Fruit fly (Drosophila melanogaster): ENCODE measurements around the gene Ubc2.
A peak's percentile ranks its signal among the peaks of the same experiment; 100 is the strongest.

The Ubc2 gene

DNA sequence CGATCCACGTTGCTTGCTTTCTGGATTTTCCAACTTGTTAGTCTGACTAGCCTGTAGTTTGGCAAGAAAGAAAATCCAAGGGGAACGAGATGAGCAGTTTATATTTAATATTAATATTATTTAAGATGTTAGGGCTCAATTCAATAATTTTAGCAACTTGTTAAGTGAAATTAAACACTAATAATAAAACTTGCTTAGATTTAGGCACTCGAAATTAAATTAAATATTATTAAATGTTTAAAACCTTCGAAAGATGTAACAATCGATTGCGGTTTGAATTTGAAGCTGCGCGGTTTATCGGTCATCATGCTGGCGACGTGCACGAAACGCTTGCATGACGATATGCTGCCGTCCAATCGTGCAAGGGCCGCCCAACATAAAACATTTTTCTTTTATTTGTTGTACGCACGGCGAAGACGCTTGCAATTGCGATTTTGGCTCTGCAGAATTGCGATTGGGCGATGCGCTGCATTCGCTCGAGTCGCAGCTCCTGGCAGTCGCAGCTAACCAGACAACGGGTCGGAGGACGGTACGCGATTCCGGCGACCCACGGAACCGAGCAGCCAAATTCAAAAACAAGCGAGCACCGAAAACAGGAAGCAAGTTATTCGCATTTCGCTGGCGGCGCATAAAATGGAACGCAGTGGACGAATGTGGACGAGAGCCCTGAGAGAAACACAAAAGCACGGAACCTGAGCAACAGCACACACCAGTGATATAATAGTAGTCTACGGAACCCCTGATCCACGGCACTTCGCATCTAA is 30.6 kb downstream of the Ubc2 start, which contains the start of the genes Vha16-5 and CG12299 (continued):
- peak; percentile 87 for TF ChIP-seq her (GFP tag; optimal IDR thresholded peaks at IDR 0.05)
- TF ChIP-seq chif (GFP tag; optimal IDR thresholded peaks at IDR 0.05) = peak; percentile 80 to 85
- no peak for TF ChIP-seq CG6654 (GFP tag; optimal IDR thresholded peaks at IDR 0.05)
- TF ChIP-seq C15 (GFP tag; IDR thresholded peaks at IDR 0.05) = 0 out of 3 replicates have a peak, but pooled peaks have one; percentile 29
- peak; percentile 63 for TF ChIP-seq fd96Cb (tag; optimal IDR thresholded peaks at IDR 0.05)
- peak; percentile 87 for TF ChIP-seq CHES-1-like (GFP tag; optimal IDR thresholded peaks at IDR 0.05)
- peak; percentile 75 for TF ChIP-seq cas (GFP tag; IDR thresholded peaks at IDR 0.05)
- TF ChIP-seq CG31224 (GFP tag; IDR thresholded peaks at IDR 0.05) = peak; percentile 64
- peak; percentile 75; the same call in 1 of the 3 replicates for TF ChIP-seq CG2199 (GFP tag; IDR thresholded peaks at IDR 0.05)
- TF ChIP-seq CG11085 (GFP tag; IDR thresholded peaks at IDR 0.05) = peak; percentile 69
- peak; percentile 68 for TF ChIP-seq gcm2 (GFP tag; optimal IDR thresholded peaks at IDR 0.05)
- TF ChIP-seq CG43689 (GFP tag; IDR thresholded peaks at IDR 0.05) = peak; percentile 79
- TF ChIP-seq CG8765 (GFP tag; IDR thresholded peaks at IDR 0.05) = peak; percentile 88; the same call in 1 of the 2 replicates
- TF ChIP-seq schlank (tag; optimal IDR thresholded peaks at IDR 0.05) = no peak
- TF ChIP-seq CG8089 (GFP tag; optimal IDR thresholded peaks at IDR 0.05) = peak; percentile 81
- no peak for TF ChIP-seq exex (tag; optimal IDR thresholded peaks at IDR 0.05)
- TF ChIP-seq sr (GFP tag; IDR thresholded peaks at IDR 0.05) = peak; percentile 89
- TF ChIP-seq Hr39 (optimal IDR thresholded peaks at IDR 0.05) = no peak
- no peak for TF ChIP-seq kni (GFP tag; optimal IDR thresholded peaks at IDR 0.05)
- peak in 1 of 2 experiments; percentile 80 for TF ChIP-seq bsh (GFP tag; optimal IDR thresholded peaks at IDR 0.05)
- peak; percentile 77 for TF ChIP-seq Six4 (GFP tag; optimal IDR thresholded peaks at IDR 0.05)
- peak; percentile 83 for TF ChIP-seq CG15514 (GFP tag; optimal IDR thresholded peaks at IDR 0.05)
- no peak for TF ChIP-seq Sry-β (GFP tag; optimal IDR thresholded peaks at IDR 0.05)
- TF ChIP-seq al (GFP tag; IDR thresholded peaks at IDR 0.05) = peak; percentile 72
- peak; percentile 87 for TF ChIP-seq az2 (GFP tag; optimal IDR thresholded peaks at IDR 0.05)
- peak; percentile 93 for TF ChIP-seq CG2120 (GFP tag; optimal IDR thresholded peaks at IDR 0.05)
- TF ChIP-seq chm (GFP tag; IDR thresholded peaks at IDR 0.05) = peak; percentile 97
- peak; percentile 74 for TF ChIP-seq Scr (GFP tag; IDR thresholded peaks at IDR 0.05; ENCODE audit: partially characterized antibody)
- TF ChIP-seq dan (GFP tag; IDR thresholded peaks at IDR 0.05) = peak; percentile 72
- TF ChIP-seq Ssrp (tag; optimal IDR thresholded peaks at IDR 0.05) = peak; percentile 80
- peak; percentile 47 for TF ChIP-seq mirr (GFP tag; optimal IDR thresholded peaks at IDR 0.05)
- peak; percentile 84 for TF ChIP-seq CG17829 (tag; optimal IDR thresholded peaks at IDR 0.05)
- TF ChIP-seq CG4328 (GFP tag; optimal IDR thresholded peaks at IDR 0.05) = peak; percentile 28
- TF ChIP-seq slbo (GFP tag; IDR thresholded peaks at IDR 0.05) = peak; percentile 96
- peak; percentile 62 for TF ChIP-seq Atf3 (GFP tag; optimal IDR thresholded peaks at IDR 0.05)
- TF ChIP-seq tap (tag; optimal IDR thresholded peaks at IDR 0.05) = no peak
- no peak for TF ChIP-seq ash1 (GFP tag; optimal IDR thresholded peaks at IDR 0.05)
- TF ChIP-seq CG16779 (GFP tag; IDR thresholded peaks at IDR 0.05) = peak; percentile 86
- TF ChIP-seq lilli (GFP tag; optimal IDR thresholded peaks at IDR 0.05) = peak; percentile 94
- TF ChIP-seq Rx (GFP tag; IDR thresholded peaks at IDR 0.05) = peak; percentile 87
- peak; percentile 68 for TF ChIP-seq pzg (GFP tag; optimal IDR thresholded peaks at IDR 0.05)
- TF ChIP-seq CG1832 (GFP tag; optimal IDR thresholded peaks at IDR 0.05) = no peak
- peak; percentile 90 for TF ChIP-seq CG3847 (GFP tag; IDR thresholded peaks at IDR 0.05)
- peak; percentile 83 for TF ChIP-seq CG18011 (GFP tag; optimal IDR thresholded peaks at IDR 0.05)
- TF ChIP-seq jigr1 (GFP tag; IDR thresholded peaks at IDR 0.05) = no peak
- TF ChIP-seq gfzf (GFP tag; optimal IDR thresholded peaks at IDR 0.05) = peak; percentile 30
- TF ChIP-seq Dek (tag; optimal IDR thresholded peaks at IDR 0.05) = peak; percentile 56
- TF ChIP-seq CG7372 (GFP tag; IDR thresholded peaks at IDR 0.05) = peak; percentile 74
- TF ChIP-seq Taf1 (GFP tag; IDR thresholded peaks at IDR 0.05) = peak; percentile 55
- peak; percentile 85 for TF ChIP-seq tgo (GFP tag; IDR thresholded peaks at IDR 0.05)

Data from whole organism, embryonic.